Fruit fly (Drosophila melanogaster): Measurements from ENCODE around the gene CG15167.

The CG15167 gene

DNA sequence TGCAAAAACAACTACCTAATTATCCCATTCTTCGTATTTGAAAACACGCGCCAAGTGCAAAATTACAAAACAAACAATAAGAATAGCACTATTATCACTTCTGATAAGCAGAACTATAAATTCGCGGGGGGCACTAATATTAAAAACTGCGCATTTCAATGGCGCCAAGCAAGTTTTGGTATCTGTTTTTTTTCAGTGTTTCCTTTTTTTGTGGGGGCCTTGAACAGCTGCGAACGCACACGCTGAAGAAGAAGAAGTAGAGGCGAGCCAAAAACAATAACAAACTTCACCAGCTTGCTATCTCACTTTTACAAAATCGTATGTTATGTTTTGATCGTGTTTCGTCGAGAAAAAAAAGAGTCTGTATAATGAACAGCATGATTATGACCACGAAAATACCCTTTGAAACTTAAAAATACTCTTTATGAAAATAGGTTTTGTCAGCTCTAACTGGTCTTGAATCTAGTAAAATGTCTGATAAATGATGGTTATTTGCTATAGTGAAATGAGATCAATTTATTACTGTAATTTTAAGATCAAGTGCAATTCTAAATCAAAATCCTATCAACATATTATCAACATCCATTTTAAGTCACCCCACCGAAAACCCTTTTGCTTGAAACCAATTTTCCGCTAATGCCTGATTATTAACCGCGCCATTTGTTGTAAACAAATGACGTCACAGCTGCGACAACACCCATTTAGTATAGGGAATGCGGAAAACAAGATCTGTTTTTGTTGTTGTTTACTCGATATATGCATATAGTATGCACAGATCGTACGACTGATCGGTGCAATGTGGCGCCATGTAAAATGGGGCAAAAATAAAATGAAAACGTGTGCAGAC lies 46.1 kb upstream of the CG15167 start (continued):
- TF ChIP-seq gro (GFP tag; optimal IDR thresholded peaks at IDR 0.05) (peak; percentile 76), Trl (optimal IDR thresholded peaks at IDR 0.05) (no peak), Trl (GFP tag; optimal IDR thresholded peaks at IDR 0.05) (no peak), ssp (GFP tag; IDR thresholded peaks at IDR 0.05) (no peak), NFAT (GFP tag; IDR thresholded peaks at IDR 0.05) (peak; percentile 76), br (optimal IDR thresholded peaks at IDR 0.05) (no peak), CG7271 (tag; optimal IDR thresholded peaks at IDR 0.05) (no peak), sim (GFP tag; IDR thresholded peaks at IDR 0.05) (no peak; the same call in 1 of the 2 replicates), CG3995 (GFP tag; optimal IDR thresholded peaks at IDR 0.05) (no peak), Dad (GFP tag; optimal IDR thresholded peaks at IDR 0.05) (peak; percentile 49), CG9876 (GFP tag; optimal IDR thresholded peaks at IDR 0.05) (peak; percentile 48), HmgD (GFP tag; optimal IDR thresholded peaks at IDR 0.05) (no peak), CG12299 (tag; optimal IDR thresholded peaks at IDR 0.05) (peak; percentile 31), CG16815 (GFP tag; optimal IDR thresholded peaks at IDR 0.05) (peak; percentile 5), CG11247 (GFP tag; IDR thresholded peaks at IDR 0.05) (peak; percentile 71), CG42726 (GFP tag; IDR thresholded peaks at IDR 0.05; ENCODE audit: partially characterized antibody) (no peak), Atf-2 (GFP tag; optimal IDR thresholded peaks at IDR 0.05) (no peak), oc (tag; optimal IDR thresholded peaks at IDR 0.05) (peak; percentile 36), zfh1 (GFP tag; IDR thresholded peaks at IDR 0.05) (peak; percentile 59; the same call in 1 of the 3 replicates), CG10959 (GFP tag; IDR thresholded peaks at IDR 0.05) (peak; percentile 31; the same call in 1 of the 2 replicates), NC2β (GFP tag; optimal IDR thresholded peaks at IDR 0.05) (peak; percentile 49), CG13424 (tag; optimal IDR thresholded peaks at IDR 0.05) (peak; percentile 60), CG11695 (GFP tag; IDR thresholded peaks at IDR 0.05) (peak; percentile 36; the same call in 1 of the 3 replicates), gcm (GFP tag; optimal IDR thresholded peaks at IDR 0.05) (no peak), CG13123 (GFP tag; optimal IDR thresholded peaks at IDR 0.05) (peak; percentile 48), B-H2 (GFP tag; optimal IDR thresholded peaks at IDR 0.05) (peak; percentile 75), phol (tag; optimal IDR thresholded peaks at IDR 0.05) (peak; percentile 66), CG12071 (GFP tag; optimal IDR thresholded peaks at IDR 0.05) (peak; percentile 55), CG8944 (GFP tag; optimal IDR thresholded peaks at IDR 0.05) (peak; percentile 52), gem (tag; optimal IDR thresholded peaks at IDR 0.05) (peak; percentile 65), CG2116 (GFP tag; optimal IDR thresholded peaks at IDR 0.05) (peak; percentile 40), luna (GFP tag; optimal IDR thresholded peaks at IDR 0.05) (peak; percentile 0), CG14710 (tag; optimal IDR thresholded peaks at IDR 0.05) (peak; percentile 49), Hr78 (GFP tag; optimal IDR thresholded peaks at IDR 0.05) (no peak), CG17912 (GFP tag; optimal IDR thresholded peaks at IDR 0.05) (no peak), run (tag; optimal IDR thresholded peaks at IDR 0.05) (no peak), CG6813 (GFP tag; optimal IDR thresholded peaks at IDR 0.05) (peak; percentile 44), aop (GFP tag; IDR thresholded peaks at IDR 0.05) (peak; percentile 35; the same call in 1 of the 2 replicates), zen (tag; optimal IDR thresholded peaks at IDR 0.05) (no peak), tin (GFP tag; optimal IDR thresholded peaks at IDR 0.05) (peak; percentile 47), CG7556 (GFP tag; optimal IDR thresholded peaks at IDR 0.05) (peak; percentile 70), CG8924 (tag; optimal IDR thresholded peaks at IDR 0.05) (peak; percentile 60), gfzf (GFP tag; optimal IDR thresholded peaks at IDR 0.05) (no peak), wor (GFP tag; IDR thresholded peaks at IDR 0.05) (no peak), tap (tag; optimal IDR thresholded peaks at IDR 0.05) (no peak), Kr (GFP tag; optimal IDR thresholded peaks at IDR 0.05) (no peak), CG18476 (GFP tag; optimal IDR thresholded peaks at IDR 0.05) (peak; percentile 15), CG4404 (GFP tag; IDR thresholded peaks at IDR 0.05) (no peak), CG6689 (GFP tag; IDR thresholded peaks at IDR 0.05) (peak; percentile 69), slp2 (GFP tag; optimal IDR thresholded peaks at IDR 0.05) (peak; percentile 36)
